Worm (Caenorhabditis elegans): ENCODE measurements around the gene F53A9.6.

ce11 chrX:8704830-8705229 is 8.8 kb downstream of the F53A9.6 start:
- TF ChIP-seq ama-1 (optimal IDR thresholded peaks at IDR 0.05) (no peak), ceh-13 (GFP tag; optimal IDR thresholded peaks at IDR 0.05) (no peak), hmbx-1 (tag; optimal IDR thresholded peaks at IDR 0.05) (no peak), tra-4 (tag; optimal IDR thresholded peaks at IDR 0.05) (no peak), ets-7 (tag; optimal IDR thresholded peaks at IDR 0.05) (no peak), tbx-37 (GFP tag; conservative IDR thresholded peaks at IDR 0.05) (no peak), pes-1 (GFP tag; IDR thresholded peaks at IDR 0.05) (no peak), ceh-36 (tag; optimal IDR thresholded peaks at IDR 0.05) (no peak), tbx-11 (GFP tag; IDR thresholded peaks at IDR 0.05) (no peak), hnd-1 (tag; optimal IDR thresholded peaks at IDR 0.05) (no peak), B0310.2 (tag; optimal IDR thresholded peaks at IDR 0.05) (no peak)

Data from whole organism, early embryonic.